Fruit fly (Drosophila melanogaster) whole organism, embryonic: ENCODE measurements around the gene SkpC.

Experiments
- BEAF-32 ChIP-seq: fragments of 200-800 bp; sonication (Bioruptor generic); optimal IDR thresholded peaks from 3 replicates; lab custom pipeline; 2017; ENCODE audit warnings: missing biosample characterization, missing genetic modification characterization, mild to moderate bottlenecking, moderate library complexity, missing genetic modification reagents
- CG1024 ChIP-seq: fragments of 200-800 bp; sonication (Bioruptor generic); IDR thresholded peaks from 2 replicates; pipeline ENCODE4 v1.3.6; 2022; ENCODE audit warnings: missing biosample characterization, missing genetic modification characterization
- CG11560 ChIP-seq: fragments of 200-800 bp; sonication (Bioruptor generic); IDR thresholded peaks from 3 replicates; pipeline ENCODE4 v1.3.6; 2022; ENCODE audit warnings: missing biosample characterization, missing genetic modification characterization
- CG11696 ChIP-seq: fragments of 200-800 bp; sonication (Bioruptor generic); IDR thresholded peaks from 2 replicates; pipeline ENCODE4 v1.3.6; 2022; ENCODE audit warnings: missing biosample characterization, missing genetic modification characterization
- CG12391 ChIP-seq: fragments of 200-800 bp; sonication (Bioruptor generic); optimal IDR thresholded peaks from 3 replicates; lab custom pipeline; 2018; ENCODE audit warnings: missing biosample characterization, mild to moderate bottlenecking, missing genetic modification characterization, moderate library complexity
- CG13775 ChIP-seq: fragments of 200-800 bp; sonication (Bioruptor generic); optimal IDR thresholded peaks from 3 replicates; lab custom pipeline; 2017; ENCODE audit warnings: missing biosample characterization, mild to moderate bottlenecking, missing genetic modification characterization
- CG15514 ChIP-seq: fragments of 200-800 bp; sonication (Bioruptor generic); optimal IDR thresholded peaks from 3 replicates; lab custom pipeline; 2017; ENCODE audit warnings: missing biosample characterization, missing genetic modification characterization, mild to moderate bottlenecking, moderate library complexity, missing genetic modification reagents
- CG16815 ChIP-seq: fragments of 200-800 bp; sonication (Bioruptor generic); optimal IDR thresholded peaks from 3 replicates; lab custom pipeline; 2017; ENCODE audit warnings: missing biosample characterization, mild to moderate bottlenecking, missing genetic modification characterization
- CG17359 ChIP-seq: fragments of 200-800 bp; sonication (Bioruptor generic); optimal IDR thresholded peaks from 3 replicates; lab custom pipeline; 2018; ENCODE audit warnings: missing biosample characterization, mild to moderate bottlenecking, missing genetic modification characterization, moderate library complexity
- CG1832 ChIP-seq: fragments of 200-800 bp; sonication (Bioruptor generic); optimal IDR thresholded peaks from 2 replicates; lab custom pipeline; 2017; ENCODE audit warnings: missing biosample characterization, mild to moderate bottlenecking, missing genetic modification characterization, inconsistent platforms
- CG2199 ChIP-seq: fragments of 200-800 bp; sonication (Bioruptor generic); IDR thresholded peaks from 3 replicates; pipeline ENCODE4 v1.3.6; 2022; ENCODE audit warnings: missing biosample characterization, missing genetic modification characterization
- CG31224 ChIP-seq: fragments of 200-800 bp; sonication (Bioruptor generic); IDR thresholded peaks from 2 replicates; pipeline ENCODE4 v1.3.6; 2022; ENCODE audit warnings: missing biosample characterization, missing genetic modification characterization
- CG3163 ChIP-seq: fragments of 200-800 bp; sonication (Bioruptor generic); optimal IDR thresholded peaks from 3 replicates; lab custom pipeline; 2016; ENCODE audit warnings: missing biosample characterization, missing genetic modification characterization
- CG7271 ChIP-seq: fragments of 200-800 bp; sonication (Bioruptor generic); optimal IDR thresholded peaks from 2 replicates; lab custom pipeline; 2018; ENCODE audit warnings: missing biosample characterization, mild to moderate bottlenecking, missing genetic modification characterization, moderate library complexity
- CG7786 ChIP-seq: fragments of 200-800 bp; sonication (Bioruptor generic); optimal IDR thresholded peaks from 2 replicates; lab custom pipeline; 2016; ENCODE audit warnings: missing biosample characterization, missing genetic modification characterization
- CG8089 ChIP-seq: fragments of 200-800 bp; sonication (Bioruptor generic); optimal IDR thresholded peaks from 3 replicates; lab custom pipeline; 2016; ENCODE audit warnings: missing biosample characterization, missing genetic modification characterization
- CG8388 ChIP-seq: fragments of 200-800 bp; sonication (Bioruptor generic); optimal IDR thresholded peaks from 2 replicates; lab custom pipeline; 2019; ENCODE audit warnings: missing biosample characterization, mild to moderate bottlenecking, missing genetic modification characterization, moderate library complexity
- CG9215 ChIP-seq: fragments of 200-800 bp; sonication (Bioruptor generic); IDR thresholded peaks from 2 replicates; pipeline ENCODE4 v1.3.6; 2022; ENCODE audit warnings: missing biosample characterization, missing genetic modification characterization
- D ChIP-seq, 2 experiments: fragments of 200-800 bp in 1 of 2; fragments of >200 bp in 1 of 2; sonication (Bioruptor generic) in 1 of 2; optimal IDR thresholded peaks; 2 replicates in 1 of 2; 3 replicates in 1 of 2; lab custom pipeline; 2017; ENCODE audit warnings: mild to moderate bottlenecking in 1 of 2, missing biosample characterization in 1 of 2, missing genetic modification characterization in 1 of 2, missing genetic modification reagents in 1 of 2
- Dp ChIP-seq: fragments of 200-800 bp; sonication (Bioruptor generic); optimal IDR thresholded peaks from 2 replicates; lab custom pipeline; 2018; ENCODE audit warnings: missing biosample characterization, mild to moderate bottlenecking, missing genetic modification characterization, moderate library complexity
- E2f1 ChIP-seq: fragments of 200-800 bp; sonication (Bioruptor generic); IDR thresholded peaks from 2 replicates; pipeline ENCODE4 v1.3.6; 2022; ENCODE audit warnings: missing biosample characterization, missing genetic modification characterization
- HHEX ChIP-seq: fragments of 200-800 bp; sonication (Bioruptor generic); optimal IDR thresholded peaks from 3 replicates; lab custom pipeline; 2017; ENCODE audit warnings: missing biosample characterization, mild to moderate bottlenecking, missing genetic modification characterization, missing genetic modification reagents
- Hr78 ChIP-seq, 2 experiments: fragments of 200-800 bp in 1 of 2; fragments of >200 bp in 1 of 2; sonication (Bioruptor generic) in 1 of 2; optimal IDR thresholded peaks; 2 replicates each; lab custom pipeline; 2017 to 2019; ENCODE audit warnings: missing biosample characterization in 2 of 2, missing genetic modification characterization in 2 of 2, mild to moderate bottlenecking in 1 of 2, moderate library complexity in 1 of 2
- Kr ChIP-seq: fragments of 200-800 bp; sonication (Bioruptor generic); optimal IDR thresholded peaks from 2 replicates; lab custom pipeline; 2017; ENCODE audit warnings: missing biosample characterization, mild to moderate bottlenecking, missing genetic modification characterization
- Myb ChIP-seq: fragments of 200-800 bp; sonication (Bioruptor generic); optimal IDR thresholded peaks from 2 replicates; lab custom pipeline; 2016; ENCODE audit warnings: missing biosample characterization, missing genetic modification characterization
- Sry-β ChIP-seq: fragments of 200-800 bp; sonication (Bioruptor generic); optimal IDR thresholded peaks from 2 replicates; lab custom pipeline; 2018; ENCODE audit warnings: missing biosample characterization, mild to moderate bottlenecking, missing genetic modification characterization, moderate library complexity
- Xrp1 ChIP-seq: fragments of 200-800 bp; sonication (Bioruptor generic); IDR thresholded peaks from 2 replicates; pipeline ENCODE4 v1.3.6; 2022; ENCODE audit warnings: missing biosample characterization, missing genetic modification characterization
- al ChIP-seq: fragments of 200-800 bp; sonication (Bioruptor generic); IDR thresholded peaks from 2 replicates; pipeline ENCODE4 v1.3.6; 2022; ENCODE audit warnings: missing biosample characterization, missing genetic modification characterization
- ap ChIP-seq: fragments of 200-800 bp; sonication (Bioruptor generic); IDR thresholded peaks from 2 replicates; pipeline ENCODE4 v1.3.6; 2022; ENCODE audit warnings: missing biosample characterization, missing genetic modification characterization
- ato ChIP-seq: fragments of 200-800 bp; sonication (Bioruptor generic); IDR thresholded peaks from 2 replicates; pipeline ENCODE4 v1.3.6; 2022; ENCODE audit warnings: missing biosample characterization, missing genetic modification characterization; ENCODE audit not compliant: partially characterized antibody
- bsh ChIP-seq, 2 experiments: fragments of 200-800 bp; sonication (Bioruptor generic); optimal IDR thresholded peaks; 2 replicates each; lab custom pipeline; 2017 to 2018; ENCODE audit warnings: mild to moderate bottlenecking in 2 of 2, missing biosample characterization in 2 of 2, missing genetic modification characterization in 2 of 2, moderate library complexity in 1 of 2
- dimm ChIP-seq: fragments of 200-800 bp; sonication (Bioruptor generic); IDR thresholded peaks from 2 replicates; pipeline ENCODE4 v1.3.6; 2022; ENCODE audit warnings: missing biosample characterization, missing genetic modification characterization
- ewg ChIP-seq: fragments of 200-800 bp; sonication (Bioruptor generic); optimal IDR thresholded peaks from 3 replicates; lab custom pipeline; 2017; ENCODE audit warnings: mild to moderate bottlenecking, missing biosample characterization, missing genetic modification reagents, missing genetic modification characterization
- fd96Cb ChIP-seq: fragments of 200-800 bp; sonication (Bioruptor generic); optimal IDR thresholded peaks from 2 replicates; lab custom pipeline; 2018; ENCODE audit warnings: missing biosample characterization, mild to moderate bottlenecking, missing genetic modification characterization, moderate library complexity
- fu2 ChIP-seq: fragments of 200-800 bp; sonication (Bioruptor generic); optimal IDR thresholded peaks from 2 replicates; lab custom pipeline; 2016; ENCODE audit warnings: missing biosample characterization, missing genetic modification characterization
- inv ChIP-seq: fragments of 200-800 bp; sonication (Bioruptor generic); IDR thresholded peaks from 2 replicates; pipeline ENCODE4 v1.3.6; 2022; ENCODE audit warnings: missing biosample characterization, missing genetic modification characterization; ENCODE audit not compliant: partially characterized antibody
- kay ChIP-seq: fragments of 200-800 bp; sonication (Bioruptor generic); optimal IDR thresholded peaks from 2 replicates; lab custom pipeline; 2016; ENCODE audit warnings: missing biosample characterization, missing genetic modification characterization
- knrl ChIP-seq: fragments of 200-800 bp; sonication (Bioruptor generic); IDR thresholded peaks from 3 replicates; pipeline ENCODE4 v1.3.6; 2022; ENCODE audit warnings: missing biosample characterization, missing genetic modification characterization; ENCODE audit not compliant: partially characterized antibody
- lmd ChIP-seq: fragments of 200-800 bp; sonication (Bioruptor generic); IDR thresholded peaks from 2 replicates; pipeline ENCODE4 v1.3.6; 2022; ENCODE audit warnings: missing biosample characterization, missing genetic modification characterization
- maf-S ChIP-seq: fragments of 200-800 bp; sonication (Bioruptor generic); optimal IDR thresholded peaks from 2 replicates; lab custom pipeline; 2016; ENCODE audit warnings: missing biosample characterization, missing genetic modification characterization
- otp ChIP-seq: fragments of 200-800 bp; sonication (Bioruptor generic); IDR thresholded peaks from 3 replicates; pipeline ENCODE4, ENCODE4 v1.3.6; 2022; ENCODE audit warnings: missing biosample characterization, missing genetic modification characterization
- pzg ChIP-seq: fragments of 200-800 bp; sonication (Bioruptor generic); optimal IDR thresholded peaks from 3 replicates; lab custom pipeline; 2018; ENCODE audit warnings: missing biosample characterization, mild to moderate bottlenecking, missing genetic modification characterization, moderate library complexity
- run ChIP-seq: fragments of 200-800 bp; sonication (Bioruptor generic); optimal IDR thresholded peaks from 3 replicates; lab custom pipeline; 2018; ENCODE audit warnings: missing biosample characterization, mild to moderate bottlenecking, missing genetic modification characterization
- sc ChIP-seq, 3 experiments: fragments of >200 bp in 2 of 3; fragments of 200-800 bp in 1 of 3; sonication (Bioruptor generic) in 1 of 3; optimal IDR thresholded peaks; 2 replicates in 2 of 3; 3 replicates in 1 of 3; lab custom pipeline; 2017; ENCODE audit warnings: mild to moderate bottlenecking in 1 of 3, missing biosample characterization in 1 of 3, missing genetic modification characterization in 1 of 3, missing genetic modification reagents in 1 of 3
- so ChIP-seq: fragments of 200-800 bp; sonication (Bioruptor generic); IDR thresholded peaks from 3 replicates; pipeline ENCODE4 v1.3.6; 2022; ENCODE audit warnings: missing biosample characterization, missing genetic modification characterization
- tap ChIP-seq: fragments of 200-800 bp; optimal IDR thresholded peaks from 3 replicates; lab custom pipeline; 2019; ENCODE audit warnings: missing biosample characterization, mild to moderate bottlenecking, missing genetic modification characterization, moderate library complexity
- tio ChIP-seq: fragments of 200-800 bp; sonication (Bioruptor generic); optimal IDR thresholded peaks from 2 replicates; lab custom pipeline; 2017; ENCODE audit warnings: missing biosample characterization, missing genetic modification characterization, inconsistent platforms
- unpg ChIP-seq: fragments of 200-800 bp; sonication (Bioruptor generic); optimal IDR thresholded peaks from 3 replicates; lab custom pipeline; 2018; ENCODE audit warnings: missing biosample characterization, mild to moderate bottlenecking, missing genetic modification characterization, moderate library complexity

SkpC gene

DNA sequence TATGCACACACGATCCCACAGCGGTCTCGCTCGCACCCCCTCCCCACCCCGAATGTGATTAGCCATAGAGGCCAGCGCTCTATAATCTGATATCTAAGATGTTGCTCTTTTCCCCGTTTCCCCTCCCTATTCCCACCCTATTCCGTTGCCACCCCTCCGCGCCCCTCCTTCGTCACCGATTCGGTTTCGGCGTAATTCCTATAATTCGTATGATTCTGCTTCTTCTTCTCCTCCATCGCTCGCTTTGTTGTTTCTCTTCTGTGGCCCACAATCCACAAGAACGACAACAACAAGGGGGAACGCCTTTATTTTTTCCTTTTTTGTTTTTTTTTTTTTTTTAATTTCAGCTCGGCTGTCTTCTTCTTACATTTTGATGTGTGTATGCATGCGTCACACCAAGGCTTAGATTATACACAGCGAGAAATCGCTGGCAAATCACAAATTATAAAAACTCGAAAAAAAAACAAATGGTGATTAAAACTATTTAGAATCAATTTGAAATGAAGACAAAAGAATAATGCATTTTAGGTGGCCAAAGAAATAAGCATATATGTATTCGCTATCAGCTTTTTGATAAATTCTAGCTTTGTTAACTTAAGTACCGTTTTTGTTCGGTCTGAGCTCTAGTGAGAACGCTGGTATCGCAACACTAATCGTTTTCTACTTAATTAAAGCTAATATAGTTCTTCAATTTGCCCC, 45.9 kb upstream of the SkpC start (continued):
- TF ChIP-seq ato (GFP tag; lab: Robert Waterston, UW), result no peak
- TF ChIP-seq CG11696, result no peak
- TF ChIP-seq tio, result no peak
- no peak for TF ChIP-seq ewg (GFP tag; lab: Kevin White, UChicago)
- no peak for TF ChIP-seq Myb (GFP tag; lab: Kevin White, UChicago)
- no peak for TF ChIP-seq Sry-β (GFP tag; lab: Kevin White, UChicago)
- TF ChIP-seq CG7786, result peak; percentile 44
- TF ChIP-seq CG12391, result peak; percentile 58
- no peak for TF ChIP-seq sc (optimal IDR thresholded peaks at IDR 0.05; lab: Kevin White, UChicago)
- no peak for TF ChIP-seq sc (GFP tag; optimal IDR thresholded peaks at IDR 0.05; lab: Kevin White, UChicago)
- TF ChIP-seq fu2, result no peak
- no peak for TF ChIP-seq CG2199 (GFP tag; lab: Robert Waterston, UW)
- TF ChIP-seq fd96Cb (tag; lab: Kevin White, UChicago), result peak; percentile 64
- TF ChIP-seq CG31224 (GFP tag; lab: Robert Waterston, UW), result 0 out of 2 replicates have a peak, but pooled peaks have one; percentile 21
- no peak for TF ChIP-seq CG11560 (tag; lab: Robert Waterston, UW)
- TF ChIP-seq dimm, result no peak
- no peak for TF ChIP-seq HHEX (GFP tag; lab: Kevin White, UChicago)
- TF ChIP-seq CG3163 (GFP tag; lab: Kevin White, UChicago), result peak; percentile 13
- TF ChIP-seq lmd (GFP tag; lab: Robert Waterston, UW), result 0 out of 2 replicates have a peak, but pooled peaks have one; percentile 37
- no peak for TF ChIP-seq CG8089
- TF ChIP-seq CG7271 (tag; lab: Kevin White, UChicago), result no peak
- peak; percentile 57 for TF ChIP-seq CG8388 (GFP tag; lab: Kevin White, UChicago)
- TF ChIP-seq CG16815, result peak; percentile 45
- TF ChIP-seq CG1024 (GFP tag; lab: Robert Waterston, UW), result no peak
- TF ChIP-seq Hr78 (GFP tag; optimal IDR thresholded peaks at IDR 0.05; lab: Kevin White, UChicago), result no peak
- no peak for TF ChIP-seq CG15514 (GFP tag; lab: Kevin White, UChicago)
- TF ChIP-seq maf-S (GFP tag; lab: Kevin White, UChicago), result peak; percentile 11
- peak; percentile 51; the same call in 1 of the 3 replicates for TF ChIP-seq otp (GFP tag; lab: Robert Waterston, UW)
- no peak for TF ChIP-seq Dp (GFP tag; lab: Kevin White, UChicago)
- no peak for TF ChIP-seq ap (GFP tag; lab: Robert Waterston, UW)
- TF ChIP-seq CG17359 (tag; lab: Kevin White, UChicago), result peak; percentile 32
- TF ChIP-seq so (GFP tag; lab: Robert Waterston, UW), result no peak
- no peak for TF ChIP-seq knrl (GFP tag; lab: Robert Waterston, UW)
- no peak for TF ChIP-seq D (optimal IDR thresholded peaks at IDR 0.05; lab: Kevin White, UChicago)
- peak; percentile 50 for TF ChIP-seq D (GFP tag; optimal IDR thresholded peaks at IDR 0.05; lab: Kevin White, UChicago)
- no peak for TF ChIP-seq pzg
- peak; percentile 54 for TF ChIP-seq unpg
- peak; percentile 29 for TF ChIP-seq CG1832 (GFP tag; lab: Kevin White, UChicago)
- TF ChIP-seq E2f1 (GFP tag; lab: Robert Waterston, UW), result no peak
- no peak for TF ChIP-seq BEAF-32 (GFP tag; lab: Kevin White, UChicago)
- TF ChIP-seq kay, result peak; percentile 25
- no peak for TF ChIP-seq run (tag; lab: Kevin White, UChicago)
- no peak for TF ChIP-seq al
- TF ChIP-seq Xrp1 (GFP tag; lab: Robert Waterston, UW), result peak; percentile 88
- TF ChIP-seq CG13775, result peak; percentile 46
- TF ChIP-seq CG9215 (GFP tag; lab: Robert Waterston, UW), result no peak
- TF ChIP-seq bsh (GFP tag; optimal IDR thresholded peaks at IDR 0.05; lab: Kevin White, UChicago), result peak; percentile 11 to 70
- no peak for TF ChIP-seq Kr (GFP tag; lab: Kevin White, UChicago)
- TF ChIP-seq tap (tag; lab: Kevin White, UChicago), result no peak
- TF ChIP-seq inv (GFP tag; lab: Robert Waterston, UW), result no peak
